Worm (Caenorhabditis elegans) whole organism, L4/young adult: ENCODE results near the gene F35D2.1.

ENCODE experiments used
- W03F9.2 ChIP-seq: fragments of 150-350 bp; optimal IDR thresholded peaks from 2 replicates; lab custom pipeline; 2014; ENCODE audit warnings: missing biosample characterization, missing genetic modification characterization
- dao-5 ChIP-seq: sonication (generic microtip); optimal IDR thresholded peaks from 2 replicates; lab custom pipeline; 2016; ENCODE audit warnings: missing genotype, missing genetic modification characterization, moderate library complexity, missing compliant biosample characterization
- him-1 ChIP-seq: sonication (generic microtip); optimal IDR thresholded peaks from 2 replicates; lab custom pipeline; 2016; ENCODE audit warnings: missing genotype, missing genetic modification reagents, missing genetic modification characterization, missing compliant biosample characterization

F35D2.1 gene

DNA sequence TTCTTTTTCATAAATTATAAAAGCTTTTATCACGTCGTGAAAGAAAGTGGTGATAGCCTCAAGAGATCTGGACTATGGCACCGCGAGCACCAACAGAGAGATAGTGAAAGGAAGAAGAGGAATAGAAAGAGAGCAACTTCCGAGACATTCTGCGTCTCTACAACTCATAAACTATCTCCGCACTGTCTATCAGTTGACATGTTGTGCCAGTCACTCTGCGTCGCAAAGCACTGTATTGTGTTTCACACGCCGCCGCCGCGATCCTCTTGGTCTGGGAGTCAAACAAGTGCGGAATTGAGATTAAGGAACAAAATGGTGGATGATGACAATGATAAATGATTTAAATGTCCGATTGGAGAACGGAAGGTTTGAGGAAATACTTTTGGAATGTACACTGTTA is 47.8 kb downstream of the F35D2.1 start:
- no peak for TF ChIP-seq dao-5 (tag; lab: Kevin White, UChicago)
- no peak for TF ChIP-seq W03F9.2 (tag; lab: Kevin White, UChicago)
- no peak for TF ChIP-seq him-1 (tag; lab: Kevin White, UChicago)

DNA sequence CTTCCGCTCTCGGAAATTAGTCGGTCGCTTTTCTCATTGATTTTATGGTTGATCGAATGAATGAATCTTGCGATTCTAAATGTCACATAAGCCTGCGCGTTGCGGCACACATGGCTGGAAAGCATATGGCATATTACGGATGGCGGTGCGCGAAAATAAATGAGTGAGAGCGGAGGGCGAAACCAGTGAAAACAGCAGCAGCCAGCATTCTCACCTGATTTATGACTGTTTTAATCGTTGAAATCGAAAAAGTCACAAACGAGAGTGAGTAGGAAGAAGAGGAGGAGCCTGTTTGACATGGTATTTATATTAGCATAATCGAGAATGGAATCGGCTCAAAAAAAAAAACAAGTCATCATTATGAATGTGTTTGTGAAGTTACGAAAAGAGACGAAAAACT is 48.6 kb downstream of the F35D2.1 start:
- TF ChIP-seq dao-5 (tag; lab: Kevin White, UChicago) (no peak), W03F9.2 (tag; lab: Kevin White, UChicago) (no peak), him-1 (tag; lab: Kevin White, UChicago) (no peak)

DNA sequence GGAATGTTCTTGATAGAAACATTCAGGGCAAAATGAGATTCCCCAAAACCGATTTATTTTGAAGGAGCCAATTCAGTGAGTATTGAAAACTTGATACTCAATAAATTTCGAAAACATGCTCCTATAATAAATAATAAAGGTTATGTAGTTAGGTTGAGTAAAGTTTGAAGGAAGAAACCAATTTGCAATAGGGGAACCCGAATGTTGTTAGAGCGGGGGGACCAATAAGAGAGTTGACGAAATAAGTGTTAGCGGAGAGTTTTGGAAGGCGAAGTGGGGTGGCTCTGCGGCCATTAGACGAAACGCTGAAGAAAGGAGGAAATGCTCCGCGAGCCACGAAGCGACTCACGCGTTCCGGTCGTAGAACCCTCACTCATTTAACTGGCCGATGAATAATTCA is 49.3 kb downstream of the F35D2.1 start:
- TF ChIP-seq him-1 (tag; lab: Kevin White, UChicago): no peak
